Fruit fly (Drosophila melanogaster): ENCODE results near the gene Art6.

DNA sequence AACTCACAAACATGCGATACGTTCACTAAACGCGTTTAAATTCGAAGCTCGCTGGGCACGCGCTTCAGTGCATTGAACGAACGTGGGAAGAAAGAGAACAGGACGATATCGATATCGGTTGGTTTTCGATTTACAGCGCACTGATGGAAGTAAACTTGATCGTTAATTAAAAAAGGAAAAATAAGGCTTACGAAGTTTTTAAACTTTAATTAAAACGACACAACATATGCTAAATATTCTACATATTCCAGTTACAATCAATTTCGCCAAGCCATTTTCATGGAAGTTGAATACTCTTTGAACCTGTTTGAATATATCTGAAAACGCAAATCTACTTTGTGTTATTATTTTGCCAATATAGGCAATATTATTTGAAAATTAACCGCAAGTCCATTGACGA, 18.5 kb upstream of the Art6 start, which contains the start of gene Kots:
- no peak for TF ChIP-seq HLH3B (GFP tag; IDR thresholded peaks at IDR 0.05)
- TF ChIP-seq PHDP (tag; optimal IDR thresholded peaks at IDR 0.05): no peak
